Worm (Caenorhabditis elegans) whole organism, L3 larva: ENCODE data around the gene F38E9.1.

ENCODE experiments used
- R02D3.7 ChIP-seq: fragments of 150-350 bp; optimal IDR thresholded peaks from 2 replicates; lab custom pipeline; 2014; ENCODE audit warnings: missing biosample characterization, missing genetic modification characterization
- ceh-16 ChIP-seq: sonication (generic microtip); optimal IDR thresholded peaks from 2 replicates; lab custom pipeline; 2017; ENCODE audit warnings: missing biosample characterization, missing genetic modification characterization
- ceh-82 ChIP-seq: fragments of 150-350 bp; optimal IDR thresholded peaks from 2 replicates; lab custom pipeline; 2014; ENCODE audit warnings: missing biosample characterization, missing genetic modification characterization
- ceh-9 ChIP-seq: sonication (generic microtip); optimal IDR thresholded peaks from 2 replicates; lab custom pipeline; 2018; ENCODE audit warnings: missing biosample characterization, missing genetic modification characterization
- egl-27 ChIP-seq: sonication (generic microtip); optimal IDR thresholded peaks from 4 replicates; lab custom pipeline; 2017; ENCODE audit warnings: missing biosample characterization, missing genetic modification reagents, missing genetic modification characterization
- elt-1 ChIP-seq: fragments of 150-350 bp; optimal IDR thresholded peaks from 2 replicates; lab custom pipeline; 2014; ENCODE audit warnings: missing biosample characterization, missing genetic modification characterization
- fos-1 ChIP-seq: fragments of 150-350 bp; optimal IDR thresholded peaks from 2 replicates; lab custom pipeline; 2014; ENCODE audit warnings: missing biosample characterization, missing genetic modification characterization
- mdl-1 ChIP-seq: fragments of 150-350 bp; optimal IDR thresholded peaks from 2 replicates; lab custom pipeline; 2014; ENCODE audit warnings: missing biosample characterization, missing genetic modification characterization
- nfya-1 ChIP-seq: sonication (generic microtip); optimal IDR thresholded peaks from 2 replicates; lab custom pipeline; 2017; ENCODE audit warnings: missing genetic modification characterization, mild to moderate bottlenecking, missing compliant biosample characterization, antibody characterized with exemption, moderate library complexity; ENCODE audit not compliant: insufficient read depth

- TF ChIP-seq mdl-1 (tag; lab: Kevin White, UChicago) (no peak), nfya-1 (tag; lab: Kevin White, UChicago) (no peak), egl-27 (tag; lab: Kevin White, UChicago) (no peak), elt-1 (tag; lab: Kevin White, UChicago) (no peak), ceh-9 (tag; lab: Kevin White, UChicago) (no peak), ceh-82 (no peak), R02D3.7 (tag; lab: Kevin White, UChicago) (no peak), ceh-16 (tag; lab: Kevin White, UChicago) (no peak), fos-1 (tag; lab: Kevin White, UChicago) (no peak)
Measured at ce11 chrX:16484043-16484442, 13.2 kb downstream of the F38E9.1 start.
